Worm (Caenorhabditis elegans): ENCODE data around the gene lgc-58.

lgc-58 gene

DNA sequence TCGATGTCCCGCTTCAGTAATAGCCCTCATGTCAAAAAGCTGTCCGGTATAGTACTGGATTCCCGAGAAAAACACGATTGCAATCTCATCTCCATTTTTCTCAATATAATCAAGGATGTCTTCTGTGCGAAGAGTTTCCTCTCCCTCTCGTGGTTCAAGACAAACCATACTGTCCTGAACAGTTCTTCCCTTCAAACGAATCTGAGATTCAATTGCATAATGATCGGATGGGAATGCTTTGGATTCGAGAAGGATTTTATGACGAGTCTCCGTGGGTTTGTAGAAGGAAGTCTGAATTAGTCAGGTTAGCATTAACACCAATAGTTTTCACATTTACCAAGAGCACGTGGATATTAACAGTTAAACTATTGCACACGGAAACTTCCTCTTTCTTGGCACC is 32.7 kb downstream of the lgc-58 start:
- TF ChIP-seq dsc-1 (tag; optimal IDR thresholded peaks at IDR 0.05) = no peak
- no peak for TF ChIP-seq ztf-11 (tag; optimal IDR thresholded peaks at IDR 0.05)
- no peak for TF ChIP-seq blmp-1 (tag; optimal IDR thresholded peaks at IDR 0.05)
- TF ChIP-seq pag-3 (tag; optimal IDR thresholded peaks at IDR 0.05; ENCODE audit: borderline replicate concordance, insufficient read depth) = no peak
- no peak for TF ChIP-seq ceh-82 (tag; optimal IDR thresholded peaks at IDR 0.05)
- TF ChIP-seq nhr-85 (tag) = no peak
- no peak for TF ChIP-seq lin-14 (GFP tag; optimal IDR thresholded peaks at IDR 0.05)
- no peak for TF ChIP-seq jun-1 (tag; optimal IDR thresholded peaks at IDR 0.05)
- no peak for TF ChIP-seq zag-1 (tag; optimal IDR thresholded peaks at IDR 0.05)
- TF ChIP-seq sptf-1 (tag; optimal IDR thresholded peaks at IDR 0.05) = no peak
- no peak for TF ChIP-seq egl-13 (tag; optimal IDR thresholded peaks at IDR 0.05)
- no peak for TF ChIP-seq lin-35 (GFP tag; optimal IDR thresholded peaks at IDR 0.05)
- no peak for TF ChIP-seq mab-9 (GFP tag; IDR thresholded peaks at IDR 0.05)
- no peak for TF ChIP-seq hlh-17 (GFP tag; optimal IDR thresholded peaks at IDR 0.05; ENCODE audit: borderline replicate concordance)
- TF ChIP-seq elt-3 (tag; optimal IDR thresholded peaks at IDR 0.05) = no peak

- TF ChIP-seq nhr-71 (tag; optimal IDR thresholded peaks at IDR 0.05) = peak; percentile 19
- TF ChIP-seq dpl-1 (GFP tag; optimal IDR thresholded peaks at IDR 0.05) = no peak
- TF ChIP-seq elt-3 (tag; optimal IDR thresholded peaks at IDR 0.05) = peak in 3 of 6 experiments; percentile 43 to 84 (median 61)
- TF ChIP-seq snu-23 (GFP tag; optimal IDR thresholded peaks at IDR 0.05) = peak; percentile 9
- peak; percentile 56 for TF ChIP-seq nhr-20 (tag; optimal IDR thresholded peaks at IDR 0.05)
- TF ChIP-seq irx-1 (tag; optimal IDR thresholded peaks at IDR 0.05) = no peak
- TF ChIP-seq C34B4.2 (tag; optimal IDR thresholded peaks at IDR 0.05) = no peak
- TF ChIP-seq unc-130 (tag; optimal IDR thresholded peaks at IDR 0.05) = no peak
- no peak for TF ChIP-seq dsc-1 (tag; optimal IDR thresholded peaks at IDR 0.05)
- peak; percentile 25 for TF ChIP-seq nhr-90 (tag; optimal IDR thresholded peaks at IDR 0.05; ENCODE audit: poor library complexity)
- TF ChIP-seq nhr-85 (tag) = peak; percentile 71
- peak; percentile 62 for TF ChIP-seq lin-14 (GFP tag; optimal IDR thresholded peaks at IDR 0.05)
- peak; percentile 90 for TF ChIP-seq blmp-1 (tag; optimal IDR thresholded peaks at IDR 0.05)
These were observed 34.0 kb downstream of the lgc-58 start, which contains the start of gene kynu-1 for ce11 chrX:6109288-6109770. Gene kynu-1 (minus strand): TSS chrX:6109338.

ce11 chrX:6112817-6113216 is 37.5 kb downstream of the lgc-58 start, which contains the start of gene prx-3:
Gene prx-3 (minus strand): TSS chrX:6112917.
- TF ChIP-seq lin-15B (tag; optimal IDR thresholded peaks at IDR 0.05) (no peak), ces-1 (GFP tag; optimal IDR thresholded peaks at IDR 0.05) (no peak), unc-98 (GFP tag; IDR thresholded peaks at IDR 0.05) (no peak), lin-35 (GFP tag; optimal IDR thresholded peaks at IDR 0.05) (no peak), nhr-20 (tag; optimal IDR thresholded peaks at IDR 0.05) (peak; percentile 46)

ce11 chrX:6115502-6115901 is 40.2 kb downstream of the lgc-58 start, which contains the start of gene C15H9.3:
Gene C15H9.3 (plus strand): TSS chrX:6115802.
- no peak for TF ChIP-seq nhr-84 (tag; optimal IDR thresholded peaks at IDR 0.05)
- no peak for TF ChIP-seq ces-1 (GFP tag; optimal IDR thresholded peaks at IDR 0.05)
- no peak for TF ChIP-seq nhr-19 (GFP tag; conservative IDR thresholded peaks at IDR 0.05)
- TF ChIP-seq lin-14 (GFP tag; optimal IDR thresholded peaks at IDR 0.05) = no peak
- no peak for TF ChIP-seq mep-1 (tag; optimal IDR thresholded peaks at IDR 0.05)
- TF ChIP-seq ceh-88 (GFP tag; IDR thresholded peaks at IDR 0.05) = no peak
- TF ChIP-seq dsc-1 (tag; optimal IDR thresholded peaks at IDR 0.05) = no peak
- no peak for TF ChIP-seq unc-62 (GFP tag; optimal IDR thresholded peaks at IDR 0.05)
- TF ChIP-seq efl-3 (GFP tag; optimal IDR thresholded peaks at IDR 0.05) = no peak
- TF ChIP-seq pag-3 (tag; optimal IDR thresholded peaks at IDR 0.05; ENCODE audit: borderline replicate concordance, insufficient read depth) = no peak
- no peak for TF ChIP-seq zag-1 (tag; optimal IDR thresholded peaks at IDR 0.05)
- no peak for TF ChIP-seq rnt-1 (tag; optimal IDR thresholded peaks at IDR 0.05)
- no peak for TF ChIP-seq ztf-4 (tag; optimal IDR thresholded peaks at IDR 0.05)
- no peak for TF ChIP-seq mab-9 (GFP tag; IDR thresholded peaks at IDR 0.05)
- no peak for TF ChIP-seq lir-3 (tag; optimal IDR thresholded peaks at IDR 0.05; ENCODE audit: poor library complexity)
